Fruit fly (Drosophila melanogaster) whole organism, embryonic: ENCODE measurements around the gene CG7011.

Source experiments
- Atf-2 ChIP-seq: fragments of 200-800 bp; sonication (Bioruptor generic); optimal IDR thresholded peaks from 2 replicates; lab custom pipeline; 2016; ENCODE audit warnings: missing biosample characterization, missing genetic modification characterization
- CG10565 ChIP-seq: fragments of 200-800 bp; sonication (Bioruptor generic); optimal IDR thresholded peaks from 3 replicates; lab custom pipeline; 2016; ENCODE audit warnings: missing biosample characterization, mild to moderate bottlenecking, missing genetic modification characterization
- CG10959 ChIP-seq: fragments of 200-800 bp; sonication (Bioruptor generic); IDR thresholded peaks from 2 replicates; pipeline ENCODE4 v1.3.6; 2022; ENCODE audit warnings: missing biosample characterization, missing genetic modification characterization
- CG1233 ChIP-seq: fragments of 200-800 bp; sonication (Bioruptor generic); optimal IDR thresholded peaks from 4 replicates; lab custom pipeline; 2018; ENCODE audit warnings: missing biosample characterization, mild to moderate bottlenecking, missing genetic modification characterization
- CG13424 ChIP-seq: fragments of 200-800 bp; sonication (Bioruptor generic); optimal IDR thresholded peaks from 2 replicates; lab custom pipeline; 2019; ENCODE audit warnings: missing biosample characterization, mild to moderate bottlenecking, missing genetic modification characterization, moderate library complexity
- CG14050 ChIP-seq: fragments of 200-800 bp; sonication (Bioruptor generic); IDR thresholded peaks from 3 replicates; pipeline ENCODE4 v1.3.6; 2022; ENCODE audit warnings: missing biosample characterization, missing genetic modification characterization
- CG14667 ChIP-seq: fragments of 200-800 bp; sonication (Bioruptor generic); IDR thresholded peaks from 2 replicates; pipeline ENCODE4 v1.3.6; 2022; ENCODE audit warnings: missing biosample characterization, missing genetic modification characterization
- CG16813 ChIP-seq: fragments of 200-800 bp; sonication (Bioruptor generic); IDR thresholded peaks from 3 replicates; pipeline ENCODE4 v1.3.6; 2022; ENCODE audit warnings: missing biosample characterization, missing genetic modification characterization; ENCODE audit not compliant: partially characterized antibody
- CG17802 ChIP-seq: fragments of 200-800 bp; sonication (Bioruptor generic); optimal IDR thresholded peaks from 2 replicates; lab custom pipeline; 2018; ENCODE audit warnings: missing biosample characterization, mild to moderate bottlenecking, missing genetic modification characterization, moderate library complexity
- CG2129 ChIP-seq: fragments of 200-800 bp; sonication (Bioruptor generic); IDR thresholded peaks from 2 replicates; pipeline ENCODE4 v1.3.6; 2022; ENCODE audit warnings: missing biosample characterization, missing genetic modification characterization; ENCODE audit not compliant: partially characterized antibody
- CG30020 ChIP-seq: fragments of 200-800 bp; optimal IDR thresholded peaks from 2 replicates; lab custom pipeline; 2019; ENCODE audit warnings: missing biosample characterization, mild to moderate bottlenecking, missing genetic modification characterization, moderate library complexity
- CG32772 ChIP-seq: fragments of 200-800 bp; sonication (Bioruptor generic); IDR thresholded peaks from 2 replicates; pipeline ENCODE4 v1.3.6; 2022; ENCODE audit warnings: missing biosample characterization, missing genetic modification characterization
- CG34224 ChIP-seq: fragments of 200-800 bp; sonication (Bioruptor generic); IDR thresholded peaks from 3 replicates; pipeline ENCODE4 v1.3.6; 2022; ENCODE audit warnings: missing biosample characterization, missing genetic modification characterization; ENCODE audit not compliant: partially characterized antibody
- CG3995 ChIP-seq: fragments of 200-800 bp; sonication (Bioruptor generic); optimal IDR thresholded peaks from 3 replicates; lab custom pipeline; 2016; ENCODE audit warnings: missing biosample characterization, missing genetic modification characterization
- Dip3 ChIP-seq: fragments of 200-800 bp; sonication (Bioruptor generic); optimal IDR thresholded peaks from 3 replicates; lab custom pipeline; 2016; ENCODE audit warnings: missing biosample characterization, missing genetic modification characterization
- E2f1 ChIP-seq: fragments of 200-800 bp; sonication (Bioruptor generic); IDR thresholded peaks from 2 replicates; pipeline ENCODE4 v1.3.6; 2022; ENCODE audit warnings: missing biosample characterization, missing genetic modification characterization
- E2f2 ChIP-seq: fragments of 200-800 bp; sonication (Bioruptor generic); IDR thresholded peaks from 2 replicates; pipeline ENCODE4 v1.3.6; 2022; ENCODE audit warnings: missing biosample characterization, missing genetic modification characterization
- HHEX ChIP-seq: fragments of 200-800 bp; sonication (Bioruptor generic); optimal IDR thresholded peaks from 3 replicates; lab custom pipeline; 2017; ENCODE audit warnings: missing biosample characterization, mild to moderate bottlenecking, missing genetic modification characterization, missing genetic modification reagents
- Hand ChIP-seq: fragments of 200-800 bp; sonication (Bioruptor generic); optimal IDR thresholded peaks from 2 replicates; lab custom pipeline; 2017; ENCODE audit warnings: mild to moderate bottlenecking, missing biosample characterization, missing genetic modification reagents, missing genetic modification characterization
- Nf-YB ChIP-seq: fragments of 200-800 bp; sonication (Bioruptor generic); optimal IDR thresholded peaks from 3 replicates; lab custom pipeline; 2019; ENCODE audit warnings: missing biosample characterization, mild to moderate bottlenecking, missing genetic modification characterization, moderate library complexity
- Poxn ChIP-seq: fragments of 200-800 bp; sonication (Bioruptor generic); IDR thresholded peaks from 2 replicates; pipeline ENCODE4 v1.3.6; 2022; ENCODE audit warnings: missing biosample characterization, missing genetic modification characterization
- Sry-β ChIP-seq: fragments of 200-800 bp; sonication (Bioruptor generic); optimal IDR thresholded peaks from 2 replicates; lab custom pipeline; 2018; ENCODE audit warnings: missing biosample characterization, mild to moderate bottlenecking, missing genetic modification characterization, moderate library complexity
- cas ChIP-seq: fragments of 200-800 bp; sonication (Bioruptor generic); IDR thresholded peaks from 2 replicates; pipeline ENCODE4 v1.3.6; 2022; ENCODE audit warnings: missing biosample characterization, missing genetic modification characterization
- cg ChIP-seq: fragments of 200-800 bp; sonication (Bioruptor generic); optimal IDR thresholded peaks from 3 replicates; lab custom pipeline; 2019; ENCODE audit warnings: missing biosample characterization, mild to moderate bottlenecking, missing genetic modification characterization, moderate library complexity
- crp ChIP-seq, 2 experiments: fragments of 200-800 bp; sonication (Bioruptor generic); optimal IDR thresholded peaks; 2 replicates in 1 of 2; 3 replicates in 1 of 2; lab custom pipeline; 2017; ENCODE audit warnings: missing biosample characterization in 2 of 2, missing genetic modification characterization in 2 of 2, mild to moderate bottlenecking in 1 of 2, moderate library complexity in 1 of 2
- dmrt99B ChIP-seq: fragments of 200-800 bp; sonication (Bioruptor generic); optimal IDR thresholded peaks from 2 replicates; lab custom pipeline; 2018; ENCODE audit warnings: missing biosample characterization, mild to moderate bottlenecking, missing genetic modification characterization, moderate library complexity
- eve ChIP-seq, 2 experiments: fragments of >200 bp; optimal IDR thresholded peaks; 2 replicates each; lab custom pipeline; 2017; ENCODE audit warnings: missing biosample characterization in 2 of 2, missing genetic modification characterization in 2 of 2
- fd96Cb ChIP-seq: fragments of 200-800 bp; sonication (Bioruptor generic); optimal IDR thresholded peaks from 2 replicates; lab custom pipeline; 2018; ENCODE audit warnings: missing biosample characterization, mild to moderate bottlenecking, missing genetic modification characterization, moderate library complexity
- gro ChIP-seq: fragments of 200-800 bp; sonication (Bioruptor generic); optimal IDR thresholded peaks from 2 replicates; lab custom pipeline; 2016; ENCODE audit warnings: missing biosample characterization, missing genetic modification characterization
- hb ChIP-seq: fragments of 200-800 bp; sonication (Bioruptor generic); IDR thresholded peaks from 3 replicates; pipeline ENCODE4 v1.3.6; 2022; ENCODE audit warnings: missing biosample characterization, missing genetic modification characterization; ENCODE audit not compliant: partially characterized antibody
- kay ChIP-seq: fragments of 200-800 bp; sonication (Bioruptor generic); optimal IDR thresholded peaks from 2 replicates; lab custom pipeline; 2016; ENCODE audit warnings: missing biosample characterization, missing genetic modification characterization
- ken ChIP-seq: fragments of 200-800 bp; sonication (Bioruptor generic); IDR thresholded peaks from 3 replicates; pipeline ENCODE4 v1.3.6; 2022; ENCODE audit warnings: missing biosample characterization, missing genetic modification characterization
- kni ChIP-seq: fragments of 200-800 bp; sonication (Bioruptor generic); optimal IDR thresholded peaks from 3 replicates; lab custom pipeline; 2017; ENCODE audit warnings: mild to moderate bottlenecking, missing biosample characterization, missing genetic modification reagents, missing genetic modification characterization
- lov ChIP-seq, 2 experiments: fragments of 200-800 bp in 1 of 2; fragments of >200 bp in 1 of 2; sonication (Bioruptor generic) in 1 of 2; IDR thresholded peaks in 1 of 2; optimal IDR thresholded peaks in 1 of 2; 2 replicates in 1 of 2; 3 replicates in 1 of 2; pipeline versions ENCODE4 v1.3.6 to Lab custom; 2017 to 2022; ENCODE audit warnings: missing biosample characterization in 1 of 2, missing genetic modification characterization in 1 of 2
- maf-S ChIP-seq: fragments of 200-800 bp; sonication (Bioruptor generic); optimal IDR thresholded peaks from 2 replicates; lab custom pipeline; 2016; ENCODE audit warnings: missing biosample characterization, missing genetic modification characterization
- nau ChIP-seq: fragments of 200-800 bp; sonication (Bioruptor generic); optimal IDR thresholded peaks from 3 replicates; lab custom pipeline; 2017; ENCODE audit warnings: missing biosample characterization, mild to moderate bottlenecking, missing genetic modification characterization, missing genetic modification reagents
- nom ChIP-seq: fragments of 200-800 bp; sonication (Bioruptor generic); optimal IDR thresholded peaks from 2 replicates; lab custom pipeline; 2017; ENCODE audit warnings: missing biosample characterization, missing genetic modification characterization, mild to moderate bottlenecking, moderate library complexity, missing genetic modification reagents
- pum ChIP-seq: fragments of 200-800 bp; sonication (Bioruptor generic); optimal IDR thresholded peaks from 2 replicates; lab custom pipeline; 2016; ENCODE audit warnings: missing biosample characterization, missing genetic modification characterization
- slp2 ChIP-seq: fragments of 200-800 bp; sonication (Bioruptor generic); optimal IDR thresholded peaks from 2 replicates; lab custom pipeline; 2016; ENCODE audit warnings: missing biosample characterization, missing genetic modification characterization
- sob ChIP-seq: fragments of 200-800 bp; sonication (Bioruptor generic); IDR thresholded peaks from 2 replicates; pipeline ENCODE4 v1.3.6; 2022; ENCODE audit warnings: missing biosample characterization, missing genetic modification characterization
- sug ChIP-seq: fragments of 200-800 bp; optimal IDR thresholded peaks from 2 replicates; lab custom pipeline; 2019; ENCODE audit warnings: missing biosample characterization, mild to moderate bottlenecking, missing genetic modification characterization, moderate library complexity
- tgo ChIP-seq: fragments of 200-800 bp; sonication (Bioruptor generic); IDR thresholded peaks from 3 replicates; pipeline ENCODE4 v1.3.6; 2022; ENCODE audit warnings: missing biosample characterization, missing genetic modification characterization
- tin ChIP-seq: fragments of 200-800 bp; sonication (Bioruptor generic); optimal IDR thresholded peaks from 3 replicates; lab custom pipeline; 2016; ENCODE audit warnings: missing biosample characterization, missing genetic modification characterization
- usp ChIP-seq: fragments of >200 bp; optimal IDR thresholded peaks from 2 replicates; lab custom pipeline; 2017; ENCODE audit warnings: missing biosample characterization, missing genetic modification characterization
- zen ChIP-seq: fragments of 200-800 bp; sonication (Bioruptor generic); optimal IDR thresholded peaks from 3 replicates; lab custom pipeline; 2018; ENCODE audit warnings: missing biosample characterization, mild to moderate bottlenecking, missing genetic modification characterization, moderate library complexity
- zf30C ChIP-seq: fragments of 200-800 bp; sonication (Bioruptor generic); optimal IDR thresholded peaks from 3 replicates; lab custom pipeline; 2018; ENCODE audit warnings: missing biosample characterization, mild to moderate bottlenecking, missing genetic modification characterization

Gene CG7011

dm6 chr3L:15136659-15137572 is 26.5 kb downstream of the CG7011 start, which contains the start of gene CG12316 (continued):
- peak; percentile 76 for TF ChIP-seq CG34224
- TF ChIP-seq sob (GFP tag; lab: Robert Waterston, UW), result peak; percentile 82
- peak; percentile 38; the same call in 1 of the 2 replicates for TF ChIP-seq CG14667 (GFP tag; lab: Robert Waterston, UW)
- TF ChIP-seq HHEX (GFP tag; lab: Kevin White, UChicago), result peak; percentile 85
- TF ChIP-seq CG3995 (GFP tag; lab: Kevin White, UChicago), result peak; percentile 77
- TF ChIP-seq usp (GFP tag; lab: Kevin White, UChicago), result no peak
- TF ChIP-seq CG10565 (GFP tag; lab: Kevin White, UChicago), result peak; percentile 78
- peak; percentile 80 for TF ChIP-seq CG16813
- peak; percentile 69 for TF ChIP-seq CG2129 (GFP tag; lab: Robert Waterston, UW)
- TF ChIP-seq pum (GFP tag; lab: Kevin White, UChicago), result peak; percentile 94
- TF ChIP-seq maf-S (GFP tag; lab: Kevin White, UChicago), result peak; percentile 89
- peak; percentile 92 for TF ChIP-seq gro (GFP tag; lab: Kevin White, UChicago)
- TF ChIP-seq CG30020 (tag; lab: Kevin White, UChicago), result peak; percentile 77
- peak; percentile 84 for TF ChIP-seq kni (GFP tag; lab: Kevin White, UChicago)
- TF ChIP-seq slp2 (GFP tag; lab: Kevin White, UChicago), result peak; percentile 89
- TF ChIP-seq CG1233 (GFP tag; lab: Kevin White, UChicago), result peak; percentile 91
- TF ChIP-seq Atf-2 (GFP tag; lab: Kevin White, UChicago), result peak; percentile 89
- TF ChIP-seq eve (GFP tag; optimal IDR thresholded peaks at IDR 0.05; lab: Kevin White, UChicago), result no peak
- peak; percentile 77 for TF ChIP-seq CG17802 (tag; lab: Kevin White, UChicago)
- TF ChIP-seq Hand (GFP tag; lab: Kevin White, UChicago), result peak; percentile 91
- TF ChIP-seq dmrt99B (tag; lab: Kevin White, UChicago), result peak; percentile 91
- peak; percentile 89 for TF ChIP-seq zen (tag; lab: Kevin White, UChicago)
- peak; percentile 87 for TF ChIP-seq fd96Cb (tag; lab: Kevin White, UChicago)
- peak; percentile 91 for TF ChIP-seq tin (GFP tag; lab: Kevin White, UChicago)
- peak; percentile 86 for TF ChIP-seq CG10959
- peak; percentile 85 for TF ChIP-seq E2f2 (GFP tag; lab: Robert Waterston, UW)
- TF ChIP-seq Nf-YB (GFP tag; lab: Kevin White, UChicago), result peak; percentile 80
- peak; percentile 95 for TF ChIP-seq nom
- TF ChIP-seq nau (GFP tag; lab: Kevin White, UChicago), result no peak
- TF ChIP-seq sug (tag; lab: Kevin White, UChicago), result peak; percentile 91
- TF ChIP-seq tgo (GFP tag; lab: Robert Waterston, UW), result peak; percentile 73
- peak; percentile 36 for TF ChIP-seq zf30C
- TF ChIP-seq Dip3 (GFP tag; lab: Kevin White, UChicago), result peak; percentile 91
- peak in 1 of 2 experiments; percentile 48 for TF ChIP-seq crp (GFP tag; optimal IDR thresholded peaks at IDR 0.05; lab: Kevin White, UChicago)
- TF ChIP-seq Poxn (GFP tag; lab: Robert Waterston, UW), result 0 out of 2 replicates have a peak, but pooled peaks have one; percentile 24
- TF ChIP-seq CG13424 (tag; lab: Kevin White, UChicago), result peak; percentile 93
- no peak; the same call in 2 of the 3 replicates for TF ChIP-seq hb (GFP tag; lab: Robert Waterston, UW)
- TF ChIP-seq ken, result peak; percentile 85
- peak; percentile 79 for TF ChIP-seq CG14050 (GFP tag; lab: Robert Waterston, UW)
- TF ChIP-seq Sry-β, result peak; percentile 22
- TF ChIP-seq lov (optimal IDR thresholded peaks at IDR 0.05; lab: Kevin White, UChicago), result no peak
- TF ChIP-seq lov (GFP tag; IDR thresholded peaks at IDR 0.05; lab: Robert Waterston, UW), result peak; percentile 74; the same call in 2 of the 3 replicates
- TF ChIP-seq E2f1 (GFP tag; lab: Robert Waterston, UW), result peak; percentile 77
- TF ChIP-seq cas (GFP tag; lab: Robert Waterston, UW), result 0 out of 2 replicates have a peak, but pooled peaks have one; percentile 19
- TF ChIP-seq CG32772 (GFP tag; lab: Robert Waterston, UW), result no peak; the same call in none of the 2 replicates
- TF ChIP-seq cg (GFP tag; lab: Kevin White, UChicago), result no peak
- peak; percentile 53 for TF ChIP-seq kay (GFP tag; lab: Kevin White, UChicago)
